Worm (Caenorhabditis elegans) whole organism, midembryonic: Measurements from ENCODE around the gene Y39A3CL.3.

Experiments used
- T22C8.4 ChIP-seq: fragments of 200-800 bp; sonication (Bioruptor generic); IDR thresholded peaks from 2 replicates; pipeline ENCODE4 v1.3.6; 2022; ENCODE audit warnings: missing genetic modification characterization, missing compliant biosample characterization
- flt-1 ChIP-seq: fragments of 200-800 bp; sonication (Bioruptor generic); IDR thresholded peaks from 2 replicates; pipeline ENCODE4 v1.3.6; 2022; ENCODE audit warnings: missing genetic modification characterization, missing compliant biosample characterization
- ref-1 ChIP-seq: fragments of 200-800 bp; sonication (Bioruptor generic); conservative IDR thresholded peaks from 2 replicates; pipeline ENCODE4 v1.3.6; 2022; ENCODE audit warnings: missing genetic modification reagents, missing genetic modification characterization, missing compliant biosample characterization

ce11 chrIII:1763222-1763621 is 14.4 kb upstream of the Y39A3CL.3 start, which contains the start of gene cnc-6:
- TF ChIP-seq ref-1 (no peak), flt-1 (GFP tag; lab: Robert Waterston, UW) (no peak), T22C8.4 (no peak)
